Worm (Caenorhabditis elegans): ENCODE measurements around the gene Y73B3A.11.

DNA sequence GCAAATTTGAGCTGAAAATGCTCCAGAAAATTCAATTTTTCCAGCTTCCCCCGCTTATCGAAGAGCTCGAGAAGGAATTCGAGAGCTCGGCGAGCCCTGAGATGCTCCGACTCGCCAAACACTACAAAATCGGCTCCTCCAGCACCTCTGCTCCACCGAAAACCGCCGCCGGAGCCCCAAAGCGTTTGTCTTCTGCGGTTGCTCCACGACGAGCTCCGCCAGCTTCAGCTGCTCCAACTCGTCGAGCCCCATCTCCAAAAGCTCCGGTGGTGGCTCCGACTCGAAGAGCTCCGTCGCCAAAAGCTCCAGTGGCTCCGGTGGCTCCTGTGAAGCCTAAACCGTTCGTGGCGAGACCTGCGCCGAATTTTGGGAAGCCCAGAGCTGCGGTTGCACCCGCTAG, 48.5 kb downstream of the Y73B3A.11 start:
- no peak for TF ChIP-seq W03F9.2 (tag; optimal IDR thresholded peaks at IDR 0.05)
- TF ChIP-seq dao-5 (tag; optimal IDR thresholded peaks at IDR 0.05) = no peak
